Fruit fly (Drosophila melanogaster): ENCODE results near the gene Dpy-30L1.

Gene Dpy-30L1

DNA sequence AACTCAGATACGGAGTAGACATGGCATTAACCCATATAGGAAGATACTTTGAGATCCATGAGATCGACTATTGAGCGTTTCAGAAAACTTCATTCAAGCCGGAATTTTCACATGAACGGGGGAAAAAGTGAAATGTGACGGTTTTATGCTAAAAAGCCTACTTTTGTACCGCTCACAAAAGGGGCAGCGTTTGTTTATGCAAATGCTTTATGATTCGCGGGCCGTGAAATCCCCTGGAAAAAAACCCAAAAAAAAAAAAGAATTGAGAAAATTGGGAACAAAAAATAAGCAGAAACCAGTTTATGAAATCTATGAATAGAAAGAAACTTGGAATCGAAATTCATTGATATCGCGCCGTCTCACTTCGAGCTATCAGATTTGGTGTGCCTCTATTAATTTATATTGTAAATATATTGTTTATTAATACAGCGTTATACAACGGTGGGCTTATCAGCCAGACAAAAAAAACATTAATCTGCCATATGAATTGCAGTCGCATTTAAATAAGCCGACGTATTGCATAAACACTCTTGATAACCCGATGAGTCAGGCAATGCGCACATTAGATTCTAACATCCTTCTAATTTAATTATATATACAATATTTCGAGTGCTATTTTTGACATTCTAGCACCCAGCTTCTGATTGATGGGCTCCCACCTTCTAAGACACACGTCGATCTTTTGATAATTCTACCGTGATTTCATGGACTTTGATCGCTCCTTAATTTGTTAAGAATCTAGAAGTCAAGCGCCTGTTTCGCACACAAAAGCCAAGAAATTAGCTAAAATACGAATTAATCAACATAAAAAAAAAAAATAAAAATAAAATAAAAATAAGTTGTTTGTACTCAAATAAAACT lies 17.4 kb downstream of the Dpy-30L1 start:
- TF ChIP-seq CG10348 (GFP tag; IDR thresholded peaks at IDR 0.05) (no peak), CG4496 (GFP tag; IDR thresholded peaks at IDR 0.05) (no peak), Pif1B (GFP tag; optimal IDR thresholded peaks at IDR 0.05) (no peak), D1 (tag; optimal IDR thresholded peaks at IDR 0.05) (no peak), Snoo (tag; optimal IDR thresholded peaks at IDR 0.05) (no peak)

DNA sequence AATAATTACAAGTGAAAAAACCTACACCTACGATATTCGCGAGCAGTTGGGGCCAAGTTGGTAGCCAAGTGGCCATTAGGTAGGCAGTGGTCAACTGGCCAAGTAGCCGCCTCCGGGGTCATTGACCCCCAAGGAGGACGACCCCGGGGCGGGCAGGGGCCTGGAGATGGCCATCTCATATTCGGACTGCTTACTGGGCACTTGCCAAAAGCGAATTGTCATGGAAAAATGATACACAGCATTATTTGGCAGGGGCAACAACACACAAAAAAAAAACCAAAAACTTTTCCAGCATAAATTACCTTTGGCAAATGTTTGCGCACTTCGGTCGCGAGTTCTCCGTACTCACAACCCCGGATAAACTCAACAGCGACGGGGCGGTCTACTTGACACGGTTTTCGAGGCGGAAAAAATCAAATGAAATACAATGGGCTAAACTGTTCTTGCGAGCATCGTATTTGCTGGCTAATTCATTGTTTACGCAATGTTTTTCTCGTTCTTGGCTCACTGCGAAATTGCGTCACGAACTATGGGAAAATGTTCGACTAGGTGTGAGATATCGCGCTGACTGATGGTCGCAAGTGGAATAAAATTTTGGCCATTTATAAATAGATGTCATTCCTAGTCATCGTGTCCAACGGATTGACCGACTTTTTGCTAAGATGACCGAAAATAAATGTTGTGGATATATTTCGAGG lies 18.6 kb downstream of the Dpy-30L1 start:
- TF ChIP-seq EcR (GFP tag; optimal IDR thresholded peaks at IDR 0.05) (peak; percentile 41), CG4496 (GFP tag; IDR thresholded peaks at IDR 0.05) (no peak)

DNA sequence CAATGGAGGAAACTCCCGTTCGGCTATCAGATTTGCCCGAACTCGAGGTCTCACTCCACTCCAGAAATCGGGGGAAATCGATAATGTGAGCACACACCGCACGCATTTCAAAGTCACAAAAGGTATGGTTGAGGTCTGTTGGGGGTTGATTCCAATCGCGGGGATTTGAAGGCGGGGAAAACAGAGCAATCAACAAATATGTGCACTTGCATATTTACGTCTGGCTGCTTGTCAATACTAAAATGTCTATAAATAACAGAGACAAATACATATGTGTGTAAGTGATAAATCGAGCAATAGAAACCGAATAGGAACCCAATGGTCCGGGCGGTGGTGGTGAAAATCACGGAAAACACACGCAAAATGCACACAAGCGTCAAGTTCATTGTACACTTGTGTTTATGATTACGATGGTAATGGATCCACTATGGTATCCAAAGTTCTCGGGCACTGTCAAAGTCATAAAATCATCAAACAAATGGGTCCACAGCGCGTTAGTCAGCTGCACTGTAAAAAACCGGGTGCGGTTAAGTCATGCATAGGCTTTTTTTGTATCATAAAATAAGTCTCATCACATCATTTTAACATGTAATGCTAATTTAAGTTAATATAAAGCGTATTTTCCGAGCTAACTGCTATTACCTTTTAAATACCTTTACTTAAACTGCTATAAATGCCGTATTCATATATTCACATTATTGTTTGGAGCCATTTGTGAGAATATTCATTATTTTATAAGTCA lies 19.6 kb downstream of the Dpy-30L1 start:
- TF ChIP-seq CG32121 (GFP tag; IDR thresholded peaks at IDR 0.05) (peak; percentile 48; the same call in 1 of the 2 replicates), EcR (GFP tag; optimal IDR thresholded peaks at IDR 0.05) (no peak), Ets98B (GFP tag; IDR thresholded peaks at IDR 0.05) (peak; percentile 36; the same call in 1 of the 2 replicates), Pif1B (GFP tag; optimal IDR thresholded peaks at IDR 0.05) (no peak), Pif1A (GFP tag; optimal IDR thresholded peaks at IDR 0.05) (peak; percentile 13), CG9948 (tag; optimal IDR thresholded peaks at IDR 0.05) (peak; percentile 29), CG17806 (tag; optimal IDR thresholded peaks at IDR 0.05) (peak; percentile 3), CG15710 (tag; optimal IDR thresholded peaks at IDR 0.05) (peak; percentile 5), CG12605 (GFP tag; IDR thresholded peaks at IDR 0.05) (no peak), CG8301 (tag; optimal IDR thresholded peaks at IDR 0.05) (peak; percentile 69), CG14655 (GFP tag; optimal IDR thresholded peaks at IDR 0.05) (peak; percentile 81), CG13204 (GFP tag; optimal IDR thresholded peaks at IDR 0.05) (no peak), CG4496 (GFP tag; IDR thresholded peaks at IDR 0.05) (peak; percentile 56; the same call in 2 of the 3 replicates)

DNA sequence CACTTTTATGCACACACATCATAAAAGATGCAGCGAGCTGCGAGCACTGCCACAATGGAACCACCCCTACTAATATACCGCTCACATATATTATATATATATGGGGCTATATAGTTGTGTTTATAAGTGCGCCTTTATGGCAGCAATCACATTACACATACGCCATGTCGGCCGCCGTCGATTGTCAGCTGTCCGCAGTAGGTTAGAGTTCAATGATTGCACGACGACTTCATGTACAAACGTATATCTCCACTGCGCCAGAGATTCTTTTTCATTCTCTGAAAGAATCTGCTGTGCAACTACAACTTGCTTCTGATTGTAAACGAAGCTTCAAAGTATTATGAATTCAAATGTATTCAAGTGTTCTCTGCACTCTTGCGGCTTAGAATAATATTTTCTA lies 20.2 kb downstream of the Dpy-30L1 start:
- TF ChIP-seq EcR (GFP tag; optimal IDR thresholded peaks at IDR 0.05) (peak; percentile 76), CG13204 (GFP tag; optimal IDR thresholded peaks at IDR 0.05) (no peak)

DNA sequence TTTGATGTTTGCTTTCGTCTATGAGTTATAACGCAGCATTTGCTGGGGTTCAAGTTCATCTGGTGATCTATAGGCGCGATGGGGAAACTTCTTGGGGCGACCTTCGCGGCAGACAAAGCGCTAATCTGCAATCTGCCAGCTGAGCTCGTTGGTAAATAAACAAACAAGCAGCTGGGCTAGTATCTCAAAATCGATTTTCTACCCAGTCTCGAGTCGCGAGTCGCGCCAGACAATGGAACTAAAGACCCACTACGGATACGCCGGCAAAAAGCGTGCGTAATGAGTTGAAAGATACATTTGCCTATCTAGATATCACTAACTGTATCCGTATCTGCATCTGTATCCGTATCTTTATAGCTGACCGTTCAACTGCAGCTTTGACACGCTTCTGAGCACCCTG lies 21.2 kb downstream of the Dpy-30L1 start:
- no peak for TF ChIP-seq CG9948 (tag; optimal IDR thresholded peaks at IDR 0.05)
- TF ChIP-seq EcR (GFP tag; optimal IDR thresholded peaks at IDR 0.05), result no peak
- no peak for TF ChIP-seq fd96Ca (GFP tag; IDR thresholded peaks at IDR 0.05)
- no peak for TF ChIP-seq CG4496 (GFP tag; IDR thresholded peaks at IDR 0.05)
- TF ChIP-seq CG13204 (GFP tag; optimal IDR thresholded peaks at IDR 0.05), result no peak
- no peak for TF ChIP-seq CG32121 (GFP tag; IDR thresholded peaks at IDR 0.05)
- TF ChIP-seq CG12605 (GFP tag; IDR thresholded peaks at IDR 0.05), result no peak
- TF ChIP-seq CG14655 (GFP tag; optimal IDR thresholded peaks at IDR 0.05), result no peak

DNA sequence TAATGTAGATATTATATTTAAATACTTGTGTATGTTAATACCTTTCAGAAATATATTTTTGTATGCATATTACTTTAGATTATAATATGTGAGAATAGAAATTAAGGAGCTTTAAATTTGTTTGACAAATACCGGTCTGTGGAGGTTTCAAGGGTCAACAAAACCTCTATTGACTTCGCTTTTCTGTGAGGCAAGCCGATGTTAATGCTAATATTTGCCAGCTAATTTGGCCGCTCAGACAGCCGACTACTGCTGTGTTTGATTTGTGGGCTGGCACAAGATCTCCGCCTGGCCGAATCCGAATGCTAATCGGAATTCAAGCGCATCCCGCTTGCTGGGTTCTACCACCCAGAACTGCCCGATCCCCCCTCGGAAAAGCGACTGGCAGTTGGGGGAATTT lies 22.1 kb downstream of the Dpy-30L1 start:
- TF ChIP-seq EcR (GFP tag; optimal IDR thresholded peaks at IDR 0.05) (no peak), CG8159 (tag; optimal IDR thresholded peaks at IDR 0.05) (no peak), CG32121 (GFP tag; IDR thresholded peaks at IDR 0.05) (no peak), Pif1A (GFP tag; optimal IDR thresholded peaks at IDR 0.05) (no peak), CG4496 (GFP tag; IDR thresholded peaks at IDR 0.05) (no peak), CG34367 (tag; optimal IDR thresholded peaks at IDR 0.05) (no peak), Snoo (tag; optimal IDR thresholded peaks at IDR 0.05) (no peak), fd96Ca (GFP tag; IDR thresholded peaks at IDR 0.05) (no peak), gl (tag; optimal IDR thresholded peaks at IDR 0.05) (no peak), Pif1B (GFP tag; optimal IDR thresholded peaks at IDR 0.05) (no peak), Ets98B (GFP tag; IDR thresholded peaks at IDR 0.05) (no peak), CG8301 (tag; optimal IDR thresholded peaks at IDR 0.05) (no peak), CG17806 (tag; optimal IDR thresholded peaks at IDR 0.05) (no peak), CG13204 (GFP tag; optimal IDR thresholded peaks at IDR 0.05) (no peak), CG12605 (GFP tag; IDR thresholded peaks at IDR 0.05) (no peak), rn (GFP tag; IDR thresholded peaks at IDR 0.05) (no peak), CG10348 (GFP tag; IDR thresholded peaks at IDR 0.05) (no peak), CG14655 (GFP tag; optimal IDR thresholded peaks at IDR 0.05) (no peak), CG15710 (tag; optimal IDR thresholded peaks at IDR 0.05) (no peak)
